Fruit fly (Drosophila melanogaster) whole organism: ENCODE data around the gene RpL7-like.

Experiments
- CG8478 ChIP-seq: fragments of >200 bp; optimal IDR thresholded peaks from 2 replicates; lab custom pipeline; 2018; ENCODE audit warnings: inconsistent platforms
- pan ChIP-seq: fragments of >200 bp; optimal IDR thresholded peaks from 2 replicates; lab custom pipeline; 2017
- usp ChIP-seq: fragments of >200 bp; optimal IDR thresholded peaks from 2 replicates; lab custom pipeline; 2017; ENCODE audit warnings: missing biosample characterization, missing genetic modification characterization, mixed read lengths

dm6 chr2L:12078695-12079094, 22.6 kb downstream of the RpL7-like start:
- no peak for TF ChIP-seq CG8478 (lab: Kevin White, UChicago)
- TF ChIP-seq usp (GFP tag; lab: Kevin White, UChicago), result no peak
- TF ChIP-seq pan (lab: Kevin White, UChicago), result no peak
